Fruit fly (Drosophila melanogaster) whole organism, embryonic: ENCODE data around the gene CG5861.
A peak's percentile ranks its signal among the peaks of the same experiment; 100 is the strongest.

Source experiments
- Atf3 ChIP-seq: fragments of 200-800 bp; sonication (Bioruptor generic); optimal IDR thresholded peaks from 3 replicates; lab custom pipeline; 2016; ENCODE audit warnings: missing biosample characterization, missing genetic modification characterization
- CG12942 ChIP-seq: fragments of 200-800 bp; sonication (Bioruptor generic); optimal IDR thresholded peaks from 3 replicates; lab custom pipeline; 2016; ENCODE audit warnings: missing biosample characterization, missing genetic modification characterization
- CG13296 ChIP-seq: fragments of 200-800 bp; sonication (Bioruptor generic); optimal IDR thresholded peaks from 3 replicates; lab custom pipeline; 2018; ENCODE audit warnings: missing biosample characterization, mild to moderate bottlenecking, missing genetic modification characterization
- CG14441 ChIP-seq: fragments of 200-800 bp; sonication (Bioruptor generic); IDR thresholded peaks from 2 replicates; pipeline ENCODE4 v1.3.6; 2022; ENCODE audit warnings: missing biosample characterization, missing genetic modification characterization
- CG15011 ChIP-seq: fragments of 200-800 bp; sonication (Bioruptor generic); optimal IDR thresholded peaks from 3 replicates; lab custom pipeline; 2018; ENCODE audit warnings: missing biosample characterization, mild to moderate bottlenecking, missing genetic modification characterization
- CG15514 ChIP-seq: fragments of 200-800 bp; sonication (Bioruptor generic); optimal IDR thresholded peaks from 3 replicates; lab custom pipeline; 2017; ENCODE audit warnings: missing biosample characterization, missing genetic modification characterization, mild to moderate bottlenecking, moderate library complexity, missing genetic modification reagents
- CG17186 ChIP-seq: fragments of 200-800 bp; sonication (Bioruptor generic); optimal IDR thresholded peaks from 3 replicates; lab custom pipeline; 2017; ENCODE audit warnings: missing biosample characterization, missing genetic modification reagents, missing genetic modification characterization
- CG17359 ChIP-seq: fragments of 200-800 bp; sonication (Bioruptor generic); optimal IDR thresholded peaks from 3 replicates; lab custom pipeline; 2018; ENCODE audit warnings: missing biosample characterization, mild to moderate bottlenecking, missing genetic modification characterization, moderate library complexity
- CG2129 ChIP-seq: fragments of 200-800 bp; sonication (Bioruptor generic); IDR thresholded peaks from 2 replicates; pipeline ENCODE4 v1.3.6; 2022; ENCODE audit warnings: missing biosample characterization, missing genetic modification characterization; ENCODE audit not compliant: partially characterized antibody
- CG2889 ChIP-seq: fragments of 200-800 bp; sonication (Bioruptor generic); IDR thresholded peaks from 3 replicates; pipeline ENCODE4 v1.3.6; 2022; ENCODE audit warnings: missing biosample characterization, missing genetic modification characterization
- CG30020 ChIP-seq: fragments of 200-800 bp; optimal IDR thresholded peaks from 2 replicates; lab custom pipeline; 2019; ENCODE audit warnings: missing biosample characterization, mild to moderate bottlenecking, missing genetic modification characterization, moderate library complexity
- CG3281 ChIP-seq: fragments of 200-800 bp; sonication (Bioruptor generic); optimal IDR thresholded peaks from 3 replicates; lab custom pipeline; 2017; ENCODE audit warnings: missing biosample characterization, mild to moderate bottlenecking, missing genetic modification characterization
- CG4404 ChIP-seq: fragments of 200-800 bp; sonication (Bioruptor generic); IDR thresholded peaks from 2 replicates; pipeline ENCODE4 v1.3.6; 2022; ENCODE audit warnings: missing biosample characterization, missing genetic modification characterization
- CG6854 ChIP-seq: fragments of 200-800 bp; sonication (Bioruptor generic); optimal IDR thresholded peaks from 3 replicates; lab custom pipeline; 2017; ENCODE audit warnings: missing biosample characterization, mild to moderate bottlenecking, missing genetic modification characterization
- CG7745 ChIP-seq: fragments of 200-800 bp; sonication (Bioruptor generic); optimal IDR thresholded peaks from 2 replicates; lab custom pipeline; 2018; ENCODE audit warnings: missing biosample characterization, mild to moderate bottlenecking, missing genetic modification characterization, moderate library complexity
- CG7786 ChIP-seq: fragments of 200-800 bp; sonication (Bioruptor generic); optimal IDR thresholded peaks from 2 replicates; lab custom pipeline; 2016; ENCODE audit warnings: missing biosample characterization, missing genetic modification characterization
- CG7839 ChIP-seq: fragments of 200-800 bp; sonication (Bioruptor generic); optimal IDR thresholded peaks from 3 replicates; lab custom pipeline; 2018; ENCODE audit warnings: missing biosample characterization, mild to moderate bottlenecking, missing genetic modification characterization, moderate library complexity
- CG7963 ChIP-seq: fragments of 200-800 bp; sonication (Bioruptor generic); IDR thresholded peaks from 3 replicates; pipeline ENCODE4 v1.3.6; 2022; ENCODE audit warnings: missing biosample characterization, missing genetic modification characterization; ENCODE audit not compliant: partially characterized antibody
- CG8924 ChIP-seq: fragments of 200-800 bp; optimal IDR thresholded peaks from 3 replicates; lab custom pipeline; 2019; ENCODE audit warnings: missing biosample characterization, mild to moderate bottlenecking, missing genetic modification characterization, moderate library complexity
- CG9609 ChIP-seq: fragments of 200-800 bp; sonication (Bioruptor generic); optimal IDR thresholded peaks from 3 replicates; lab custom pipeline; 2016; ENCODE audit warnings: missing biosample characterization, missing genetic modification characterization
- CG9727 ChIP-seq: fragments of 200-800 bp; sonication (Bioruptor generic); optimal IDR thresholded peaks from 3 replicates; lab custom pipeline; 2017; ENCODE audit warnings: missing biosample characterization, mild to moderate bottlenecking, missing genetic modification characterization
- CG9932 ChIP-seq: fragments of 200-800 bp; sonication (Bioruptor generic); IDR thresholded peaks from 2 replicates; pipeline ENCODE4 v1.3.6; 2022; ENCODE audit warnings: missing biosample characterization, missing genetic modification characterization
- CrebB ChIP-seq: fragments of 200-800 bp; sonication (Bioruptor generic); optimal IDR thresholded peaks from 3 replicates; lab custom pipeline; 2018; ENCODE audit warnings: missing biosample characterization, mild to moderate bottlenecking, missing genetic modification characterization
- Drgx ChIP-seq: fragments of 200-800 bp; sonication (Bioruptor generic); IDR thresholded peaks from 2 replicates; pipeline ENCODE4 v1.3.6; 2022; ENCODE audit warnings: missing biosample characterization, missing genetic modification characterization
- E2f1 ChIP-seq: fragments of 200-800 bp; sonication (Bioruptor generic); IDR thresholded peaks from 2 replicates; pipeline ENCODE4 v1.3.6; 2022; ENCODE audit warnings: missing biosample characterization, missing genetic modification characterization
- E2f2 ChIP-seq: fragments of 200-800 bp; sonication (Bioruptor generic); IDR thresholded peaks from 2 replicates; pipeline ENCODE4 v1.3.6; 2022; ENCODE audit warnings: missing biosample characterization, missing genetic modification characterization
- Gsc ChIP-seq: fragments of 200-800 bp; sonication (Bioruptor generic); IDR thresholded peaks from 2 replicates; pipeline ENCODE4 v1.3.6; 2022; ENCODE audit warnings: missing biosample characterization, missing genetic modification characterization
- Gug ChIP-seq: fragments of 200-800 bp; sonication (Bioruptor generic); IDR thresholded peaks from 4 replicates; pipeline ENCODE4 v1.3.6; 2022; ENCODE audit warnings: missing biosample characterization, missing genetic modification characterization
- Neu2 ChIP-seq: fragments of 200-800 bp; sonication (Bioruptor generic); optimal IDR thresholded peaks from 3 replicates; lab custom pipeline; 2016; ENCODE audit warnings: missing biosample characterization, missing genetic modification characterization, borderline replicate concordance
- Oaz ChIP-seq: fragments of 200-800 bp; sonication (Bioruptor generic); IDR thresholded peaks from 2 replicates; pipeline ENCODE4 v1.3.6; 2022; ENCODE audit warnings: missing biosample characterization, missing genetic modification characterization
- Poxn ChIP-seq: fragments of 200-800 bp; sonication (Bioruptor generic); IDR thresholded peaks from 2 replicates; pipeline ENCODE4 v1.3.6; 2022; ENCODE audit warnings: missing biosample characterization, missing genetic modification characterization
- Rx ChIP-seq: fragments of 200-800 bp; sonication (Bioruptor generic); IDR thresholded peaks from 2 replicates; pipeline ENCODE4 v1.3.6; 2022; ENCODE audit warnings: missing biosample characterization, missing genetic modification characterization
- Sox102F ChIP-seq: fragments of 200-800 bp; sonication (Bioruptor generic); optimal IDR thresholded peaks from 2 replicates; lab custom pipeline; 2018; ENCODE audit warnings: missing biosample characterization, mild to moderate bottlenecking, missing genetic modification characterization, moderate library complexity
- Sry-β ChIP-seq: fragments of 200-800 bp; sonication (Bioruptor generic); optimal IDR thresholded peaks from 2 replicates; lab custom pipeline; 2018; ENCODE audit warnings: missing biosample characterization, mild to moderate bottlenecking, missing genetic modification characterization, moderate library complexity
- Sry-δ ChIP-seq: fragments of 200-800 bp; sonication (Bioruptor generic); optimal IDR thresholded peaks from 2 replicates; lab custom pipeline; 2016; ENCODE audit warnings: missing biosample characterization, missing genetic modification characterization
- TFAM ChIP-seq: fragments of 200-800 bp; sonication (Bioruptor generic); optimal IDR thresholded peaks from 2 replicates; lab custom pipeline; 2017; ENCODE audit warnings: missing biosample characterization, missing genetic modification characterization, inconsistent platforms
- Xrp1 ChIP-seq: fragments of 200-800 bp; sonication (Bioruptor generic); IDR thresholded peaks from 2 replicates; pipeline ENCODE4 v1.3.6; 2022; ENCODE audit warnings: missing biosample characterization, missing genetic modification characterization
- br ChIP-seq: fragments of >200 bp; optimal IDR thresholded peaks from 2 replicates; lab custom pipeline; 2017
- ci ChIP-seq: fragments of 200-800 bp; sonication (Bioruptor generic); IDR thresholded peaks from 3 replicates; pipeline ENCODE4 v1.3.6; 2022; ENCODE audit warnings: missing biosample characterization, missing genetic modification characterization
- danr ChIP-seq: fragments of 200-800 bp; sonication (Bioruptor generic); IDR thresholded peaks from 2 replicates; pipeline ENCODE4 v1.3.6; 2022; ENCODE audit warnings: missing biosample characterization, missing genetic modification characterization
- dpn ChIP-seq, 2 experiments: fragments of 200-800 bp; sonication (Bioruptor generic); optimal IDR thresholded peaks; 3 replicates each; lab custom pipeline; 2016; ENCODE audit warnings: missing biosample characterization in 2 of 2, missing genetic modification characterization in 2 of 2
- gsb-n ChIP-seq: fragments of 200-800 bp; sonication (Bioruptor generic); optimal IDR thresholded peaks from 3 replicates; lab custom pipeline; 2018; ENCODE audit warnings: missing biosample characterization, mild to moderate bottlenecking, missing genetic modification characterization
- h ChIP-seq: fragments of >200 bp; optimal IDR thresholded peaks from 2 replicates; lab custom pipeline; 2017
- hth ChIP-seq: fragments of >200 bp; optimal IDR thresholded peaks from 2 replicates; lab custom pipeline; 2017; ENCODE audit warnings: inconsistent platforms
- lbe ChIP-seq: fragments of 200-800 bp; sonication (Bioruptor generic); optimal IDR thresholded peaks from 2 replicates; lab custom pipeline; 2016; ENCODE audit warnings: missing biosample characterization, mild to moderate bottlenecking, missing genetic modification characterization
- nom ChIP-seq: fragments of 200-800 bp; sonication (Bioruptor generic); optimal IDR thresholded peaks from 2 replicates; lab custom pipeline; 2017; ENCODE audit warnings: missing biosample characterization, missing genetic modification characterization, mild to moderate bottlenecking, moderate library complexity, missing genetic modification reagents
- pfk ChIP-seq: fragments of 200-800 bp; sonication (Bioruptor generic); optimal IDR thresholded peaks from 2 replicates; lab custom pipeline; 2018; ENCODE audit warnings: missing biosample characterization, mild to moderate bottlenecking, missing genetic modification characterization, moderate library complexity
- sisA ChIP-seq: fragments of 200-800 bp; sonication (Bioruptor generic); IDR thresholded peaks from 2 replicates; pipeline ENCODE4 v1.3.6; 2022; ENCODE audit warnings: missing biosample characterization, missing genetic modification characterization
- slou ChIP-seq: fragments of 200-800 bp; sonication (Bioruptor generic); optimal IDR thresholded peaks from 3 replicates; lab custom pipeline; 2016; ENCODE audit warnings: missing biosample characterization, missing genetic modification characterization
- tna ChIP-seq: fragments of 200-800 bp; sonication (Bioruptor generic); IDR thresholded peaks from 2 replicates; pipeline ENCODE4 v1.3.6; 2022; ENCODE audit warnings: missing biosample characterization, missing genetic modification characterization; ENCODE audit not compliant: partially characterized antibody
- z ChIP-seq: fragments of 200-800 bp; sonication (Bioruptor generic); IDR thresholded peaks from 3 replicates; pipeline ENCODE4 v1.3.6; 2022; ENCODE audit warnings: missing biosample characterization, missing genetic modification characterization

CG5861 gene

DNA sequence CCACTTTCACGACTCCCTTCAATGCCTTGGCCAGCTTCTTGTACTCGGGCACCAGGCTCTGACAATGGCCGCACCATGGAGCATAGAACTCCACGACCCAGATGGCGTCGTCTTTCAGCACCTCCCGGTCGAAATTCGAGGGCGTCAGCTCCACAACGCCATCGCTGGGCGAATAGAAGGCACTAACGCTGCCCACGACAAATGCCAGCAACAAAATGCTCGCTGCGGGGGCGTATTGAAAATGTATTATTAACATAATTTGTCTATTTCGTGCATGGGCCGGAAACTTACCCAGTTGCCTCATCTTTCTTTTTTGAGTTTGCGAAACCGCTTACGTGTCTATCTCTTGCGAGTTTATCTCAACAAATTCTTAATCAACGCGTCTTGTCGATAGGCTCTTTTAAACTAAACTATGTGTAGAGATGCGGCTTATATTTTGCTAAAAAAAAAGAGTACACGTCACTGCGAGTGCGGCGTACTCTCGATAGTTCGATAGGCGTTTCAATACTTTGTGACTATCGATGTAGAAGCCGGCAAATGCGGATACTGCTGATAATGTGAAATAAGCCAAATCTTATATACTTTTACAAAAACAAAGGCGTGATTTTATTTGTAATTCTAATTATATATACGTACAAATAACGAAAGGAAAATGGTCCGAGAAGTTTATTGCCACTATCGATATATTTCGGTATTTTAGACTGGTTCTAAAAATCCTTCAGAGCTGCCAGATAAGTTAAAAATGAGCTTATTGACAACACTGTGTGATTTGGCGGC lies 49.3 kb upstream of the CG5861 start, which contains the start of gene CaBP1 (continued):
- TF ChIP-seq tna (GFP tag; lab: Robert Waterston, UW), result peak; percentile 87
- TF ChIP-seq Sox102F (GFP tag; lab: Kevin White, UChicago), result no peak
- no peak for TF ChIP-seq danr
- peak; percentile 84 for TF ChIP-seq CG7963 (GFP tag; lab: Robert Waterston, UW)
- no peak for TF ChIP-seq CG17359 (tag; lab: Kevin White, UChicago)
- no peak for TF ChIP-seq Oaz
- no peak for TF ChIP-seq CG6854 (GFP tag; lab: Kevin White, UChicago)
- no peak for TF ChIP-seq br (lab: Kevin White, UChicago)
- no peak for TF ChIP-seq sisA
- no peak for TF ChIP-seq ci
- peak; percentile 54 for TF ChIP-seq CG8924
- TF ChIP-seq CG4404 (GFP tag; lab: Robert Waterston, UW), result no peak
- TF ChIP-seq CG9609 (GFP tag; lab: Kevin White, UChicago), result no peak
- no peak for TF ChIP-seq CG7839 (tag; lab: Kevin White, UChicago)
- TF ChIP-seq Gsc, result no peak
- TF ChIP-seq Sry-β (GFP tag; lab: Kevin White, UChicago), result no peak
- TF ChIP-seq Gug (GFP tag; lab: Robert Waterston, UW), result no peak
- TF ChIP-seq CG12942, result no peak
- peak; percentile 97 for TF ChIP-seq CG2129 (GFP tag; lab: Robert Waterston, UW)
- TF ChIP-seq CG15011 (GFP tag; lab: Kevin White, UChicago), result no peak
- no peak for TF ChIP-seq CG13296 (GFP tag; lab: Kevin White, UChicago)
- TF ChIP-seq hth (lab: Kevin White, UChicago), result no peak
- no peak for TF ChIP-seq TFAM (GFP tag; lab: Kevin White, UChicago)
- TF ChIP-seq Neu2 (GFP tag; lab: Kevin White, UChicago), result no peak
- peak; percentile 40 for TF ChIP-seq CG30020 (tag; lab: Kevin White, UChicago)
- TF ChIP-seq z (GFP tag; lab: Robert Waterston, UW), result no peak
- TF ChIP-seq Sry-δ (GFP tag; lab: Kevin White, UChicago), result peak; percentile 72
- TF ChIP-seq Xrp1, result no peak
- no peak for TF ChIP-seq h (lab: Kevin White, UChicago)
- TF ChIP-seq E2f1, result no peak
- TF ChIP-seq CG7745, result no peak
- no peak for TF ChIP-seq CrebB (tag; lab: Kevin White, UChicago)
- TF ChIP-seq CG9932, result no peak
- no peak for TF ChIP-seq CG14441 (GFP tag; lab: Robert Waterston, UW)
- TF ChIP-seq CG17186 (GFP tag; lab: Kevin White, UChicago), result no peak
- TF ChIP-seq pfk (GFP tag; lab: Kevin White, UChicago), result no peak
- TF ChIP-seq E2f2 (GFP tag; lab: Robert Waterston, UW), result peak; percentile 93
- no peak for TF ChIP-seq Drgx (GFP tag; lab: Robert Waterston, UW)
- TF ChIP-seq CG7786 (GFP tag; lab: Kevin White, UChicago), result no peak
- no peak for TF ChIP-seq gsb-n (tag; lab: Kevin White, UChicago)
- TF ChIP-seq Rx, result no peak
- no peak for TF ChIP-seq Atf3 (GFP tag; lab: Kevin White, UChicago)
- no peak for TF ChIP-seq slou (GFP tag; lab: Kevin White, UChicago)
- TF ChIP-seq dpn (GFP tag; optimal IDR thresholded peaks at IDR 0.05; lab: Kevin White, UChicago), result no peak
- no peak for TF ChIP-seq Poxn (GFP tag; lab: Robert Waterston, UW)
- no peak for TF ChIP-seq CG9727 (GFP tag; lab: Kevin White, UChicago)
- TF ChIP-seq CG15514, result peak; percentile 37
- no peak for TF ChIP-seq CG3281 (GFP tag; lab: Kevin White, UChicago)
- TF ChIP-seq nom (GFP tag; lab: Kevin White, UChicago), result no peak
- peak; percentile 21 for TF ChIP-seq lbe (GFP tag; lab: Kevin White, UChicago)
- no peak for TF ChIP-seq CG2889 (GFP tag; lab: Robert Waterston, UW)
